Fruit fly (Drosophila melanogaster) whole organism: ENCODE measurements around the gene CG3662.

Source experiments
- CG8478 ChIP-seq: fragments of >200 bp; optimal IDR thresholded peaks from 2 replicates; lab custom pipeline; 2018; ENCODE audit warnings: inconsistent platforms
- Dll ChIP-seq: fragments of >200 bp; optimal IDR thresholded peaks from 2 replicates; lab custom pipeline; 2017
- EcR ChIP-seq, 2 experiments: fragments of >200 bp; optimal IDR thresholded peaks; 2 replicates each; lab custom pipeline; 2017; ENCODE audit warnings: missing biosample characterization in 2 of 2, missing genetic modification characterization in 2 of 2, missing genetic modification reagents in 2 of 2
- pan ChIP-seq: fragments of >200 bp; optimal IDR thresholded peaks from 2 replicates; lab custom pipeline; 2017
- psq ChIP-seq: fragments of >200 bp; optimal IDR thresholded peaks from 2 replicates; lab custom pipeline; 2017

- no peak for TF ChIP-seq psq (lab: Kevin White, UChicago)
- no peak for TF ChIP-seq CG8478 (lab: Kevin White, UChicago)
- TF ChIP-seq pan (lab: Kevin White, UChicago) = no peak
- no peak for TF ChIP-seq Dll (lab: Kevin White, UChicago)
- TF ChIP-seq EcR (GFP tag; optimal IDR thresholded peaks at IDR 0.05; lab: Kevin White, UChicago) = no peak
These were observed 47.8 kb upstream of the CG3662 start, which contains the start of gene CG12506 for dm6 chr2L:773247-773646.
